Worm (Caenorhabditis elegans) whole organism, dauer: ENCODE measurements around the gene srj-39.

Source experiments
- unc-62 ChIP-seq: sonication (generic microtip); optimal IDR thresholded peaks from 2 replicates; lab custom pipeline; 2017; ENCODE audit warnings: missing biosample characterization, missing genetic modification reagents, missing genetic modification characterization

srj-39 gene

ce11 chrV:4125552-4126084, 21.2 kb downstream of the srj-39 start, which contains the start of gene T05B4.12:
Gene T05B4.12, minus strand, starts transcription at chrV:4126034.
- no peak for TF ChIP-seq unc-62 (GFP tag; lab: Kevin White, UChicago)

ce11 chrV:4127435-4127834, 23.0 kb downstream of the srj-39 start, which contains the start of gene T05B4.13:
Gene T05B4.13, minus strand, starts transcription at chrV:4127535.
- no peak for TF ChIP-seq unc-62 (GFP tag; lab: Kevin White, UChicago)

- TF ChIP-seq unc-62 (GFP tag; lab: Kevin White, UChicago): no peak
Measured at ce11 chrV:4129604-4130003, 25.2 kb downstream of the srj-39 start, which contains the start of gene phat-4. Gene phat-4, plus strand, starts transcription at chrV:4129904.

- TF ChIP-seq unc-62 (GFP tag; lab: Kevin White, UChicago): no peak
Measured at ce11 chrV:4131471-4131939, 27.1 kb downstream of the srj-39 start, which contains the start of gene nhr-57. Gene nhr-57, plus strand, starts transcription at chrV:4131889.

ce11 chrV:4134728-4135127, 30.3 kb downstream of the srj-39 start, which contains the start of gene lgc-1:
Gene lgc-1, plus strand, starts transcription at chrV:4135028.
- TF ChIP-seq unc-62 (GFP tag; lab: Kevin White, UChicago): no peak

ce11 chrV:4138688-4139087, 34.3 kb downstream of the srj-39 start, which contains the start of gene lgc-29:
Gene lgc-29, plus strand, starts transcription at chrV:4138988.
- TF ChIP-seq unc-62 (GFP tag; lab: Kevin White, UChicago): no peak

ce11 chrV:4143034-4143433, 38.6 kb downstream of the srj-39 start:
- no peak for TF ChIP-seq unc-62 (GFP tag; lab: Kevin White, UChicago)

- no peak for TF ChIP-seq unc-62 (GFP tag; lab: Kevin White, UChicago)
Measured at ce11 chrV:4144205-4144604, 39.8 kb downstream of the srj-39 start, which contains the start of gene Y45G5AL.1. Gene Y45G5AL.1, plus strand, starts transcription at chrV:4144505.

ce11 chrV:4151400-4151799, 47.0 kb downstream of the srj-39 start:
- TF ChIP-seq unc-62 (GFP tag; lab: Kevin White, UChicago): no peak

ce11 chrV:4152200-4152599, 47.8 kb downstream of the srj-39 start, which contains the start of gene Y45G5AM.6:
Gene Y45G5AM.6, minus strand, starts transcription at chrV:4152300.
- TF ChIP-seq unc-62 (GFP tag; lab: Kevin White, UChicago): no peak
